Fruit fly (Drosophila melanogaster) whole organism, embryonic: ENCODE data around the gene TwdlW.

Experiments used
- CG10654 ChIP-seq: fragments of 200-800 bp; sonication (Bioruptor generic); optimal IDR thresholded peaks from 2 replicates; lab custom pipeline; 2016; ENCODE audit warnings: missing biosample characterization, missing genetic modification characterization
- CG11247 ChIP-seq: fragments of 200-800 bp; sonication (Bioruptor generic); IDR thresholded peaks from 2 replicates; pipeline ENCODE4 v1.3.6; 2022; ENCODE audit warnings: missing biosample characterization, missing genetic modification characterization
- CG11695 ChIP-seq: fragments of 200-800 bp; sonication (Bioruptor generic); IDR thresholded peaks from 3 replicates; pipeline ENCODE4 v1.3.6; 2022; ENCODE audit warnings: missing biosample characterization, missing genetic modification characterization
- CG11723 ChIP-seq: fragments of 200-800 bp; sonication (Bioruptor generic); optimal IDR thresholded peaks from 2 replicates; lab custom pipeline; 2017; ENCODE audit warnings: missing biosample characterization, mild to moderate bottlenecking, missing genetic modification characterization
- CG13296 ChIP-seq: fragments of 200-800 bp; sonication (Bioruptor generic); optimal IDR thresholded peaks from 3 replicates; lab custom pipeline; 2018; ENCODE audit warnings: missing biosample characterization, mild to moderate bottlenecking, missing genetic modification characterization
- CG14050 ChIP-seq: fragments of 200-800 bp; sonication (Bioruptor generic); IDR thresholded peaks from 3 replicates; pipeline ENCODE4 v1.3.6; 2022; ENCODE audit warnings: missing biosample characterization, missing genetic modification characterization
- CG14965 ChIP-seq: fragments of 200-800 bp; sonication (Bioruptor generic); optimal IDR thresholded peaks from 2 replicates; lab custom pipeline; 2016; ENCODE audit warnings: missing biosample characterization, missing genetic modification characterization, borderline replicate concordance
- CG17361 ChIP-seq: fragments of 200-800 bp; sonication (Bioruptor generic); IDR thresholded peaks from 3 replicates; pipeline ENCODE4 v1.3.6; 2022; ENCODE audit warnings: missing biosample characterization, missing genetic modification characterization
- CG17568 ChIP-seq: fragments of 200-800 bp; sonication (Bioruptor generic); optimal IDR thresholded peaks from 2 replicates; lab custom pipeline; 2018; ENCODE audit warnings: missing biosample characterization, mild to moderate bottlenecking, missing genetic modification characterization, moderate library complexity
- CG17802 ChIP-seq: fragments of 200-800 bp; sonication (Bioruptor generic); optimal IDR thresholded peaks from 2 replicates; lab custom pipeline; 2018; ENCODE audit warnings: missing biosample characterization, mild to moderate bottlenecking, missing genetic modification characterization, moderate library complexity
- CG17912 ChIP-seq: fragments of 200-800 bp; sonication (Bioruptor generic); optimal IDR thresholded peaks from 2 replicates; lab custom pipeline; 2018; ENCODE audit warnings: missing biosample characterization, mild to moderate bottlenecking, missing genetic modification characterization
- CG18599 ChIP-seq: fragments of 200-800 bp; sonication (Bioruptor generic); optimal IDR thresholded peaks from 3 replicates; lab custom pipeline; 2017; ENCODE audit warnings: missing biosample characterization, missing genetic modification characterization, mild to moderate bottlenecking, moderate library complexity, missing genetic modification reagents
- CG18764 ChIP-seq: fragments of 200-800 bp; sonication (Bioruptor generic); optimal IDR thresholded peaks from 3 replicates; lab custom pipeline; 2016; ENCODE audit warnings: missing biosample characterization, missing genetic modification characterization
- CG33213 ChIP-seq: fragments of 200-800 bp; sonication (Bioruptor generic); optimal IDR thresholded peaks from 3 replicates; lab custom pipeline; 2016; ENCODE audit warnings: missing biosample characterization, missing genetic modification characterization
- CG3847 ChIP-seq: fragments of 200-800 bp; sonication (Bioruptor generic); IDR thresholded peaks from 2 replicates; pipeline ENCODE4 v1.3.6; 2022; ENCODE audit warnings: missing biosample characterization, missing genetic modification characterization
- CG4360 ChIP-seq: fragments of 200-800 bp; sonication (Bioruptor generic); IDR thresholded peaks from 2 replicates; pipeline ENCODE4 v1.3.6; 2022; ENCODE audit warnings: missing biosample characterization, missing genetic modification characterization
- CG4854 ChIP-seq: fragments of 200-800 bp; sonication (Bioruptor generic); optimal IDR thresholded peaks from 2 replicates; lab custom pipeline; 2016; ENCODE audit warnings: missing biosample characterization, missing genetic modification characterization, inconsistent platforms
- CG6654 ChIP-seq: fragments of 200-800 bp; sonication (Bioruptor generic); optimal IDR thresholded peaks from 2 replicates; lab custom pipeline; 2017; ENCODE audit warnings: missing biosample characterization, mild to moderate bottlenecking, missing genetic modification characterization
- CG6765 ChIP-seq: fragments of 200-800 bp; sonication (Bioruptor generic); optimal IDR thresholded peaks from 3 replicates; lab custom pipeline; 2017; ENCODE audit warnings: missing biosample characterization, mild to moderate bottlenecking, missing genetic modification characterization
- CG8388 ChIP-seq: fragments of 200-800 bp; sonication (Bioruptor generic); optimal IDR thresholded peaks from 2 replicates; lab custom pipeline; 2019; ENCODE audit warnings: missing biosample characterization, mild to moderate bottlenecking, missing genetic modification characterization, moderate library complexity
- CG9609 ChIP-seq: fragments of 200-800 bp; sonication (Bioruptor generic); optimal IDR thresholded peaks from 3 replicates; lab custom pipeline; 2016; ENCODE audit warnings: missing biosample characterization, missing genetic modification characterization
- CkIIα-i1 ChIP-seq: fragments of 200-800 bp; sonication (Bioruptor generic); IDR thresholded peaks from 2 replicates; pipeline ENCODE4 v1.3.6; 2022; ENCODE audit warnings: missing biosample characterization, missing genetic modification characterization
- D ChIP-seq, 2 experiments: fragments of 200-800 bp in 1 of 2; fragments of >200 bp in 1 of 2; sonication (Bioruptor generic) in 1 of 2; optimal IDR thresholded peaks; 2 replicates in 1 of 2; 3 replicates in 1 of 2; lab custom pipeline; 2017; ENCODE audit warnings: mild to moderate bottlenecking in 1 of 2, missing biosample characterization in 1 of 2, missing genetic modification characterization in 1 of 2, missing genetic modification reagents in 1 of 2
- E2f1 ChIP-seq: fragments of 200-800 bp; sonication (Bioruptor generic); IDR thresholded peaks from 2 replicates; pipeline ENCODE4 v1.3.6; 2022; ENCODE audit warnings: missing biosample characterization, missing genetic modification characterization
- H15 ChIP-seq: fragments of 200-800 bp; sonication (Bioruptor generic); IDR thresholded peaks from 3 replicates; pipeline ENCODE4 v1.3.6; 2022; ENCODE audit warnings: missing biosample characterization, missing genetic modification characterization
- HLHmδ ChIP-seq: fragments of 200-800 bp; sonication (Bioruptor generic); optimal IDR thresholded peaks from 2 replicates; lab custom pipeline; 2018; ENCODE audit warnings: missing biosample characterization, mild to moderate bottlenecking, missing genetic modification characterization, moderate library complexity
- Lpt ChIP-seq: fragments of >200 bp; optimal IDR thresholded peaks from 2 replicates; lab custom pipeline; 2018; ENCODE audit warnings: missing biosample characterization, missing genetic modification characterization
- Med ChIP-seq: fragments of 200-800 bp; sonication (Bioruptor generic); peaks from one replicate; lab custom pipeline; 2016; ENCODE audit warnings: missing biosample characterization, missing genetic modification characterization, mild to moderate bottlenecking, inconsistent platforms, moderate library complexity
- Meics ChIP-seq: fragments of 200-800 bp; sonication (Bioruptor generic); optimal IDR thresholded peaks from 2 replicates; lab custom pipeline; 2017; ENCODE audit warnings: missing biosample characterization, mild to moderate bottlenecking, missing genetic modification characterization
- Rx ChIP-seq: fragments of 200-800 bp; sonication (Bioruptor generic); IDR thresholded peaks from 2 replicates; pipeline ENCODE4 v1.3.6; 2022; ENCODE audit warnings: missing biosample characterization, missing genetic modification characterization
- Sox102F ChIP-seq: fragments of 200-800 bp; sonication (Bioruptor generic); optimal IDR thresholded peaks from 2 replicates; lab custom pipeline; 2018; ENCODE audit warnings: missing biosample characterization, mild to moderate bottlenecking, missing genetic modification characterization, moderate library complexity
- Vsx1 ChIP-seq: fragments of 200-800 bp; sonication (Bioruptor generic); optimal IDR thresholded peaks from 2 replicates; lab custom pipeline; 2017; ENCODE audit warnings: missing biosample characterization, mild to moderate bottlenecking, missing genetic modification characterization, missing genetic modification reagents
- al ChIP-seq: fragments of 200-800 bp; sonication (Bioruptor generic); IDR thresholded peaks from 2 replicates; pipeline ENCODE4 v1.3.6; 2022; ENCODE audit warnings: missing biosample characterization, missing genetic modification characterization
- chif ChIP-seq, 2 experiments: fragments of 200-800 bp; sonication (Bioruptor generic); optimal IDR thresholded peaks; 3 replicates each; lab custom pipeline; 2016; ENCODE audit warnings: missing biosample characterization in 2 of 2, missing genetic modification characterization in 2 of 2
- crp ChIP-seq, 2 experiments: fragments of 200-800 bp; sonication (Bioruptor generic); optimal IDR thresholded peaks; 2 replicates in 1 of 2; 3 replicates in 1 of 2; lab custom pipeline; 2017; ENCODE audit warnings: missing biosample characterization in 2 of 2, missing genetic modification characterization in 2 of 2, mild to moderate bottlenecking in 1 of 2, moderate library complexity in 1 of 2
- dpn ChIP-seq, 2 experiments: fragments of 200-800 bp; sonication (Bioruptor generic); optimal IDR thresholded peaks; 3 replicates each; lab custom pipeline; 2016; ENCODE audit warnings: missing biosample characterization in 2 of 2, missing genetic modification characterization in 2 of 2
- emc ChIP-seq: fragments of 200-800 bp; sonication (Bioruptor generic); optimal IDR thresholded peaks from 2 replicates; lab custom pipeline; 2016; ENCODE audit warnings: missing biosample characterization, missing genetic modification characterization
- fd3F ChIP-seq: fragments of 200-800 bp; sonication (Bioruptor generic); optimal IDR thresholded peaks from 2 replicates; lab custom pipeline; 2018; ENCODE audit warnings: missing biosample characterization, mild to moderate bottlenecking, missing genetic modification characterization, moderate library complexity
- fu2 ChIP-seq: fragments of 200-800 bp; sonication (Bioruptor generic); optimal IDR thresholded peaks from 2 replicates; lab custom pipeline; 2016; ENCODE audit warnings: missing biosample characterization, missing genetic modification characterization
- gce ChIP-seq: fragments of 200-800 bp; sonication (Bioruptor generic); IDR thresholded peaks from 3 replicates; pipeline ENCODE4 v1.3.6; 2022; ENCODE audit warnings: missing biosample characterization, missing genetic modification characterization
- ham ChIP-seq: fragments of 200-800 bp; sonication (Bioruptor generic); IDR thresholded peaks from 2 replicates; pipeline ENCODE4 v1.3.6; 2022; ENCODE audit warnings: missing biosample characterization, missing genetic modification characterization
- luna ChIP-seq: fragments of 200-800 bp; sonication (Bioruptor generic); optimal IDR thresholded peaks from 2 replicates; lab custom pipeline; 2016; ENCODE audit warnings: missing biosample characterization, missing genetic modification characterization
- mam ChIP-seq: fragments of 200-800 bp; sonication (Bioruptor generic); optimal IDR thresholded peaks from 3 replicates; lab custom pipeline; 2016; ENCODE audit warnings: missing biosample characterization, missing genetic modification characterization
- nau ChIP-seq: fragments of 200-800 bp; sonication (Bioruptor generic); optimal IDR thresholded peaks from 3 replicates; lab custom pipeline; 2017; ENCODE audit warnings: missing biosample characterization, mild to moderate bottlenecking, missing genetic modification characterization, missing genetic modification reagents
- pho ChIP-seq: fragments of 200-800 bp; sonication (Bioruptor generic); optimal IDR thresholded peaks from 2 replicates; lab custom pipeline; 2016; ENCODE audit warnings: missing biosample characterization, missing genetic modification characterization
- sim ChIP-seq: fragments of 200-800 bp; sonication (Bioruptor generic); IDR thresholded peaks from 2 replicates; pipeline ENCODE4 v1.3.6; 2022; ENCODE audit warnings: missing biosample characterization, missing genetic modification characterization
- vnd ChIP-seq: fragments of 200-800 bp; sonication (Bioruptor generic); IDR thresholded peaks from 3 replicates; pipeline ENCODE4 v1.3.6; 2022; ENCODE audit warnings: missing biosample characterization, missing genetic modification characterization; ENCODE audit not compliant: partially characterized antibody
- wdn ChIP-seq: fragments of 200-800 bp; sonication (Bioruptor generic); IDR thresholded peaks from 2 replicates; pipeline ENCODE4 v1.3.6; 2022; ENCODE audit warnings: missing biosample characterization, missing genetic modification characterization
- zf30C ChIP-seq: fragments of 200-800 bp; sonication (Bioruptor generic); optimal IDR thresholded peaks from 3 replicates; lab custom pipeline; 2018; ENCODE audit warnings: missing biosample characterization, mild to moderate bottlenecking, missing genetic modification characterization
- zfh2 ChIP-seq: fragments of 200-800 bp; sonication (Bioruptor generic); optimal IDR thresholded peaks from 2 replicates; lab custom pipeline; 2016; ENCODE audit warnings: missing biosample characterization, missing genetic modification characterization

Gene TwdlW

dm6 chr3R:17117607-17118327 is 24.4 kb downstream of the TwdlW start (continued):
- TF ChIP-seq pho (GFP tag; lab: Kevin White, UChicago) (no peak), CG4360 (GFP tag; lab: Robert Waterston, UW) (no peak), Sox102F (peak; percentile 23), dpn (GFP tag; optimal IDR thresholded peaks at IDR 0.05; lab: Kevin White, UChicago) (no peak), CG10654 (GFP tag; lab: Kevin White, UChicago) (no peak), CG3847 (GFP tag; lab: Robert Waterston, UW) (no peak), CG11695 (no peak), CG14050 (GFP tag; lab: Robert Waterston, UW) (no peak), CkIIα-i1 (GFP tag; lab: Robert Waterston, UW) (no peak), HLHmδ (GFP tag; lab: Kevin White, UChicago) (no peak), CG8388 (GFP tag; lab: Kevin White, UChicago) (peak; percentile 8), Meics (GFP tag; lab: Kevin White, UChicago) (peak; percentile 2), vnd (no peak), gce (no peak), zfh2 (GFP tag; lab: Kevin White, UChicago) (no peak), D (optimal IDR thresholded peaks at IDR 0.05; lab: Kevin White, UChicago) (no peak), D (GFP tag; optimal IDR thresholded peaks at IDR 0.05; lab: Kevin White, UChicago) (peak; percentile 30), CG9609 (GFP tag; lab: Kevin White, UChicago) (no peak), fd3F (GFP tag; lab: Kevin White, UChicago) (no peak), chif (GFP tag; optimal IDR thresholded peaks at IDR 0.05; lab: Kevin White, UChicago) (peak in 1 of 2 experiments; percentile 6), CG18764 (no peak), crp (GFP tag; optimal IDR thresholded peaks at IDR 0.05; lab: Kevin White, UChicago) (no peak), emc (GFP tag; lab: Kevin White, UChicago) (no peak), CG17568 (no peak), CG11247 (GFP tag; lab: Robert Waterston, UW) (no peak), CG4854 (GFP tag; lab: Kevin White, UChicago) (no peak), CG13296 (GFP tag; lab: Kevin White, UChicago) (no peak), CG17912 (GFP tag; lab: Kevin White, UChicago) (no peak), CG14965 (GFP tag; lab: Kevin White, UChicago) (no peak), CG33213 (GFP tag; lab: Kevin White, UChicago) (no peak), CG18599 (GFP tag; lab: Kevin White, UChicago) (no peak), Med (GFP tag; lab: Kevin White, UChicago) (peak; percentile 74), CG6765 (GFP tag; lab: Kevin White, UChicago) (no peak), mam (peak; percentile 5), CG17361 (GFP tag; lab: Robert Waterston, UW) (peak; percentile 69; the same call in 2 of the 3 replicates), Lpt (no peak), al (no peak), zf30C (GFP tag; lab: Kevin White, UChicago) (no peak), Rx (GFP tag; lab: Robert Waterston, UW) (no peak), fu2 (GFP tag; lab: Kevin White, UChicago) (no peak), E2f1 (GFP tag; lab: Robert Waterston, UW) (no peak), CG6654 (GFP tag; lab: Kevin White, UChicago) (no peak), sim (no peak), CG17802 (no peak), ham (GFP tag; lab: Robert Waterston, UW) (no peak), luna (GFP tag; lab: Kevin White, UChicago) (no peak), nau (GFP tag; lab: Kevin White, UChicago) (no peak), H15 (GFP tag; lab: Robert Waterston, UW) (no peak), wdn (no peak), Vsx1 (GFP tag; lab: Kevin White, UChicago) (no peak), CG11723 (GFP tag; lab: Kevin White, UChicago) (no peak)
